Worm (Caenorhabditis elegans): ENCODE measurements around the gene str-240.
"Not testable (repeated sequence)": the region's sequence is repeated elsewhere in the genome, so short reads cannot be mapped to it uniquely, and the experiment has no call there.

Gene str-240

DNA sequence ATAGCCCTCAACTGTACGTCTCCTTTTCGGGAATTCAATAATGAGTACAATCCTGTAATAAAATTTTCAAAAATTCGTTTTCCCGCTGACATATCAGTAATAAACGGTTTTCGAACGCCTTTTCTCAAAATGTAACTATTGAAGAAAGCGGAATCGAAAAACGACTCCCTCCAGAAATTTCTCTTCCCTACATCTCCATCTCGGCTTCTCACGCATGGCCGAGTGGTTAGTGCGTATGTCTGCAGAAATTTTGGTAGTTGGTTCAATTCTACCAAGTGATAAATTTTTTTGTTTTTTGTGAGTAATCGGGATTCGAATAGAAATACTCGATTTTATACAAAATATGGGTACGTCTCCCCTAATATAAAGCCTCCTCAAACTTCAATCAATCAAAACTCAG, 39.4 kb upstream of the str-240 start:
- TF ChIP-seq unc-3 (GFP tag; conservative IDR thresholded peaks at IDR 0.05) (peak; percentile 72), sox-2 (GFP tag; IDR thresholded peaks at IDR 0.05) (peak; percentile 39), ceh-45 (GFP tag; IDR thresholded peaks at IDR 0.05) (peak; percentile 88)
- TF ChIP-seq unc-3 (tag; optimal IDR thresholded peaks at IDR 0.05) = not testable (repeated sequence)

DNA sequence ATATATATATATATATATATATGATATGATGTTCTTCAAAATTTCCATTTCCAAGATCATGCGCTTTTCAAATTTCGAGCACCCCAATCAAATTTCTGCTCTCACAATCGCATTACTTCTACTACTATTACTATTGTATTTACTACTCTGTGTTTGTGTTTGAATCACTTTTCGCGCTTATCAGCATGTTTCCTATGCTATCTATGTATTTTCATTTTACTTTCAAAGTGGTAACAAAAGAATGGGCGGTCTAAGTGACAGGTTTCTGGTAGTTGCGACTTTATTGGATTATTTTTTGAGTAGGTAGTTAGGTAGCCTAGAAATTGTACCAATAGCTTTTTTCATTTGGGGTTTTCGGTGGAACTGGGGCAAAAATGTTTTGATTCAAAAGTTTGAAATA, 36.4 kb upstream of the str-240 start:
- TF ChIP-seq ceh-22 (tag; optimal IDR thresholded peaks at IDR 0.05) = no peak
- TF ChIP-seq F13H6.1 (tag; optimal IDR thresholded peaks at IDR 0.05) = no peak
- no peak for TF ChIP-seq ztf-16 (tag; optimal IDR thresholded peaks at IDR 0.05)
- TF ChIP-seq elt-2 (tag; optimal IDR thresholded peaks at IDR 0.05) = no peak
- TF ChIP-seq gmeb-2 (tag; optimal IDR thresholded peaks at IDR 0.05) = no peak
- TF ChIP-seq ceh-24 (tag; optimal IDR thresholded peaks at IDR 0.05) = no peak
- no peak for TF ChIP-seq ceh-30 (tag; optimal IDR thresholded peaks at IDR 0.05)
- no peak for TF ChIP-seq dmd-4 (tag; optimal IDR thresholded peaks at IDR 0.05; ENCODE audit: borderline replicate concordance)
- no peak for TF ChIP-seq Y22D7AL.16 (tag; optimal IDR thresholded peaks at IDR 0.05)
- TF ChIP-seq zip-5 (tag; optimal IDR thresholded peaks at IDR 0.05) = no peak
- TF ChIP-seq K02D7.2 (tag; optimal IDR thresholded peaks at IDR 0.05) = no peak
- TF ChIP-seq ets-4 (tag; optimal IDR thresholded peaks at IDR 0.05) = no peak
- TF ChIP-seq ceh-14 (tag; optimal IDR thresholded peaks at IDR 0.05) = no peak
- TF ChIP-seq ttx-3 (tag; optimal IDR thresholded peaks at IDR 0.05) = no peak
- TF ChIP-seq pros-1 (tag; optimal IDR thresholded peaks at IDR 0.05) = no peak
- no peak for TF ChIP-seq T23F11.4 (GFP tag; optimal IDR thresholded peaks at IDR 0.05)
- no peak for TF ChIP-seq pat-9 (tag; optimal IDR thresholded peaks at IDR 0.05)
- no peak for TF ChIP-seq ceh-2 (tag; optimal IDR thresholded peaks at IDR 0.05)

DNA sequence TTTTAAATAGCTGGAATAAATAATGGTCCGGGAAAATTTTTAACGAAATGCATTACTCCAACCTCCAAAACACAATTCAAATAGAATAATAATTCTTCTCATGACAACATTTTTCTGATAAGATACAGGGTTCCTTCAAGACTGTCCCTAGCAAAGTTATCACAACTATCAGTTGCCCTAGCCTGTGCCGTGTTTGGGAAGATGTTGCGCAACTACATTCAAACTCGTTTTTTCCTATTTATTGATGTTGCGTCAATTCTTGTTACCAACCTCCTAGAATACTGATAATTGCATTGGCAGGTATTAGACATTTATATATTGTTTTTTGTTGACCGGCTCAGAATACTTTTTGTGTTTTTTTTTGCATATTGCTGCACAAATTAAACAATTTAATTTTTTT, 33.3 kb upstream of the str-240 start:
- TF ChIP-seq elt-2 (tag; optimal IDR thresholded peaks at IDR 0.05) (peak; percentile 86), che-1 (tag; optimal IDR thresholded peaks at IDR 0.05) (no peak)

DNA sequence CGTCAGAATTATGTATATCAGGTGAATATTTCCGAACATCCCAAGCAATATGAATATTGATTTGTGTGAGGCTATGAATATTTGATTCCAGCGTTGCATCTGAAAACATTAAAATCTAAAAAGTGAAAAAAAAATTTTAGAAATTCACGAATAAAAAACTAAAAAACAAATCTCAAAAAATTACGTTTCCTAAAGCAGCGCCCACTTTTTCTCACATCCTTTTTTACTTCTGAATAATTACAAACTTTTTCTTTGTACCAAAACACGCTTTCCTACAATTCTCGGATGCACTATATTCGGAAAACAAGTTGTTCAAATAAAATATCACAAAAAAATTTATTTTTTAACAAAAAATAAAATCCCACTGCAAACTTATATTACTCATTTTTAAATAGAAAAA, 31.3 kb upstream of the str-240 start, which contains the start of gene srsx-8:
TSS of gene srsx-8 (minus strand) at position 101 of the 400 bp plus-strand sequence.
- no peak for TF ChIP-seq mec-3 (tag; optimal IDR thresholded peaks at IDR 0.05; ENCODE audit: borderline replicate concordance)
- TF ChIP-seq ceh-18 (tag; optimal IDR thresholded peaks at IDR 0.05) = no peak
- TF ChIP-seq fkh-10 (GFP tag; optimal IDR thresholded peaks at IDR 0.05) = no peak
- TF ChIP-seq ceh-22 (tag; optimal IDR thresholded peaks at IDR 0.05) = no peak
- TF ChIP-seq elt-4 (tag; optimal IDR thresholded peaks at IDR 0.05) = no peak
- TF ChIP-seq ref-2 (tag; optimal IDR thresholded peaks at IDR 0.05) = no peak

DNA sequence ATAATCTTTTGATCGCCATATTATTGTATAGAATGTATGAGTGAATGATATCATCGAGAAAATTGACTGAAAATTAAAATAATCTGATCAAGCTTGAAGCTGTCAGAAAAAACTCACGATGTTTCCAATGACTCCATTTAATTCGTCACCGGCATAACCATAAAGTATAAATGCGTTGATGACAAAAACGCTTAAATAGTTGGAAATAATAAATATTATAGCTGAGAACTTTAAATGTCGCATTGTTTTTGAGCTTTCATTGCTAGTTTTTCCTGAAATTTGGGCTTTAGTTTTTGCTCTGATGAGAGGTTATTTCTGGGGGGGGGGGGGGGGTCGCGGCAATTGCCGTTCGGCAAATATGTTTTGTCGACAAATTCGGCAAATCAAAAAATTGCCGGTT, 29.4 kb upstream of the str-240 start:
- TF ChIP-seq K09A11.1 (tag; optimal IDR thresholded peaks at IDR 0.05; ENCODE audit: insufficient read depth) (no peak), hlh-13 (GFP tag; optimal IDR thresholded peaks at IDR 0.05) (no peak), ceh-30 (tag; optimal IDR thresholded peaks at IDR 0.05) (no peak), hlh-6 (tag; optimal IDR thresholded peaks at IDR 0.05) (no peak), ceh-34 (tag; optimal IDR thresholded peaks at IDR 0.05) (no peak), K02D7.2 (tag; optimal IDR thresholded peaks at IDR 0.05) (no peak), unc-86 (tag; optimal IDR thresholded peaks at IDR 0.05) (no peak), ets-4 (tag; optimal IDR thresholded peaks at IDR 0.05) (no peak), unc-55 (GFP tag; optimal IDR thresholded peaks at IDR 0.05) (no peak), sdc-2 (tag; optimal IDR thresholded peaks at IDR 0.05) (no peak), elt-2 (tag; optimal IDR thresholded peaks at IDR 0.05) (no peak), sox-2 (GFP tag; IDR thresholded peaks at IDR 0.05) (no peak), ref-2 (tag; optimal IDR thresholded peaks at IDR 0.05) (no peak), ama-1 (optimal IDR thresholded peaks at IDR 0.05) (no peak)
